Worm (Caenorhabditis elegans) whole organism, young adult: ENCODE data around the gene srh-21.

ENCODE experiments used
- C06A6.2 ChIP-seq: fragments of 200-800 bp; sonication (Bioruptor generic); conservative IDR thresholded peaks from 2 replicates; pipeline ENCODE4 v1.3.6; 2022; ENCODE audit warnings: missing genetic modification characterization, missing compliant biosample characterization
- F22D6.2 ChIP-seq: sonication (generic microtip); optimal IDR thresholded peaks from 2 replicates; lab custom pipeline; 2016; ENCODE audit warnings: mild to moderate bottlenecking, missing genetic modification characterization, missing compliant biosample characterization
- F33H1.4 ChIP-seq: fragments of 200-800 bp; sonication (Bioruptor generic); IDR thresholded peaks from 2 replicates; pipeline ENCODE4 v1.3.6; 2022; ENCODE audit warnings: missing genetic modification reagents, missing genetic modification characterization, missing compliant biosample characterization
- F37B4.10 ChIP-seq: fragments of 200-800 bp; sonication (Bioruptor generic); IDR thresholded peaks from 2 replicates; pipeline ENCODE4 v1.3.6; 2022; ENCODE audit warnings: missing genetic modification characterization, missing compliant biosample characterization
- F49E8.2 ChIP-seq: sonication (generic microtip); optimal IDR thresholded peaks from 3 replicates; lab custom pipeline; 2017; ENCODE audit warnings: missing genetic modification characterization, mild to moderate bottlenecking, missing compliant biosample characterization, antibody characterized with exemption, moderate library complexity; ENCODE audit not compliant: insufficient read depth
- F57C9.4 ChIP-seq: sonication (generic microtip); optimal IDR thresholded peaks from 2 replicates; lab custom pipeline; 2017; ENCODE audit warnings: mild to moderate bottlenecking, missing genetic modification characterization, missing compliant biosample characterization
- Y53G8AR.9 ChIP-seq: fragments of 200-800 bp; sonication (Bioruptor generic); conservative IDR thresholded peaks from 2 replicates; pipeline ENCODE4 v1.3.6; 2022; ENCODE audit warnings: missing genetic modification reagents, missing genetic modification characterization, missing compliant biosample characterization
- Y67H2A.10 ChIP-seq: fragments of 200-800 bp; sonication (Bioruptor generic); conservative IDR thresholded peaks from 2 replicates; pipeline ENCODE4 v1.3.6; 2022; ENCODE audit warnings: missing genetic modification reagents, missing genetic modification characterization, missing compliant biosample characterization
- aptf-2 ChIP-seq: fragments of 200-800 bp; sonication (Bioruptor generic); conservative IDR thresholded peaks from 2 replicates; pipeline ENCODE4 v1.3.6; 2022; ENCODE audit warnings: missing genetic modification reagents, missing genetic modification characterization, missing compliant biosample characterization
- aptf-3 ChIP-seq: fragments of 200-800 bp; sonication (Bioruptor generic); IDR thresholded peaks from 2 replicates; pipeline ENCODE4 v1.3.6; 2022; ENCODE audit warnings: missing genetic modification characterization, missing compliant biosample characterization
- attf-3 ChIP-seq: fragments of 200-800 bp; sonication (Bioruptor generic); conservative IDR thresholded peaks from 2 replicates; pipeline ENCODE4 v1.3.6; 2022; ENCODE audit warnings: missing genetic modification reagents, missing genetic modification characterization, missing compliant biosample characterization
- attf-6 ChIP-seq: fragments of 200-800 bp; sonication (Bioruptor generic); IDR thresholded peaks from 2 replicates; pipeline ENCODE4 v1.3.6; 2022; ENCODE audit warnings: missing genetic modification reagents, missing genetic modification characterization, missing compliant biosample characterization
- bed-1 ChIP-seq: fragments of 200-800 bp; sonication (Bioruptor generic); IDR thresholded peaks from 2 replicates; pipeline ENCODE4 v1.3.6; 2022; ENCODE audit warnings: missing genetic modification reagents, missing genetic modification characterization, missing compliant biosample characterization
- bed-2 ChIP-seq: fragments of 200-800 bp; sonication (Bioruptor generic); IDR thresholded peaks from 2 replicates; pipeline ENCODE4 v1.3.6; 2022; ENCODE audit warnings: missing genetic modification reagents, missing genetic modification characterization, missing compliant biosample characterization
- cebp-1 ChIP-seq, 2 experiments: fragments of 200-800 bp in 1 of 2; sonication (Bioruptor generic) in 1 of 2; sonication (generic microtip) in 1 of 2; IDR thresholded peaks in 1 of 2; optimal IDR thresholded peaks in 1 of 2; 2 replicates each; pipeline versions ENCODE4 v1.3.6 to Lab custom; 2017 to 2022; ENCODE audit warnings: missing compliant biosample characterization in 2 of 2, missing genetic modification characterization in 2 of 2, mild to moderate bottlenecking in 1 of 2, missing genetic modification reagents in 1 of 2, moderate library complexity in 1 of 2
- ceh-27 ChIP-seq: fragments of 200-800 bp; sonication (Bioruptor generic); optimal IDR thresholded peaks from 2 replicates; lab custom pipeline; 2018; ENCODE audit warnings: mild to moderate bottlenecking, missing genetic modification characterization, moderate library complexity, missing compliant biosample characterization
- ceh-40 ChIP-seq: fragments of 200-800 bp; sonication (Bioruptor generic); IDR thresholded peaks from 2 replicates; pipeline ENCODE4 v1.3.6; 2022; ENCODE audit warnings: missing genetic modification characterization, missing compliant biosample characterization
- ceh-58 ChIP-seq: fragments of 200-800 bp; sonication (Bioruptor generic); IDR thresholded peaks from 2 replicates; pipeline ENCODE4 v1.3.6; 2022; ENCODE audit warnings: missing genetic modification characterization, missing compliant biosample characterization
- dpl-1 ChIP-seq: fragments of 150-350 bp; optimal IDR thresholded peaks from 2 replicates; lab custom pipeline; 2014; ENCODE audit warnings: missing biosample characterization, missing genetic modification reagents, missing genetic modification characterization
- efl-1 ChIP-seq: fragments of 150-350 bp; optimal IDR thresholded peaks from 2 replicates; lab custom pipeline; 2014; ENCODE audit warnings: missing biosample characterization, missing genetic modification reagents, missing genetic modification characterization
- egrh-3 ChIP-seq: fragments of 200-800 bp; sonication (Bioruptor generic); IDR thresholded peaks from 2 replicates; pipeline ENCODE4 v1.3.6; 2022; ENCODE audit warnings: missing genetic modification reagents, missing genetic modification characterization, missing compliant biosample characterization
- ekl-4 ChIP-seq: fragments of 200-800 bp; sonication (Bioruptor generic); IDR thresholded peaks from 2 replicates; pipeline ENCODE4 v1.3.6; 2022; ENCODE audit warnings: missing genetic modification reagents, missing genetic modification characterization, missing compliant biosample characterization
- gei-17 ChIP-seq: fragments of 200-800 bp; sonication (Bioruptor generic); optimal IDR thresholded peaks from 2 replicates; lab custom pipeline; 2018; ENCODE audit warnings: mild to moderate bottlenecking, missing genetic modification characterization, missing compliant biosample characterization
- hlh-12 ChIP-seq: sonication (generic microtip); optimal IDR thresholded peaks from 2 replicates; lab custom pipeline; 2016; ENCODE audit warnings: missing genetic modification characterization, missing compliant biosample characterization
- hmg-20 ChIP-seq: fragments of 200-800 bp; sonication (Bioruptor generic); IDR thresholded peaks from 2 replicates; pipeline ENCODE4 v1.3.6; 2022; ENCODE audit warnings: missing genetic modification reagents, missing genetic modification characterization, missing compliant biosample characterization
- let-607 ChIP-seq, 2 experiments: fragments of 200-800 bp in 1 of 2; sonication (Bioruptor generic) in 1 of 2; sonication (generic microtip) in 1 of 2; optimal IDR thresholded peaks; 2 replicates each; lab custom pipeline; 2016 to 2018; ENCODE audit warnings: mild to moderate bottlenecking in 2 of 2, missing compliant biosample characterization in 2 of 2, missing genetic modification characterization in 2 of 2, moderate library complexity in 2 of 2, missing genotype in 1 of 2
- lin-40 ChIP-seq: sonication (generic microtip); optimal IDR thresholded peaks from 2 replicates; lab custom pipeline; 2016; ENCODE audit warnings: missing genetic modification characterization, mild to moderate bottlenecking, missing compliant biosample characterization, missing genotype, missing genetic modification reagents
- lsy-27 ChIP-seq: sonication (generic microtip); optimal IDR thresholded peaks from 2 replicates; lab custom pipeline; 2017; ENCODE audit warnings: missing genetic modification characterization, mild to moderate bottlenecking, missing compliant biosample characterization, antibody characterized with exemption, missing genotype, borderline replicate concordance; ENCODE audit not compliant: insufficient read depth
- madf-6 ChIP-seq: fragments of 200-800 bp; sonication (Bioruptor generic); IDR thresholded peaks from 2 replicates; pipeline ENCODE4 v1.3.6; 2022; ENCODE audit warnings: missing genetic modification reagents, missing genetic modification characterization, missing compliant biosample characterization
- madf-8 ChIP-seq: fragments of 200-800 bp; sonication (Bioruptor generic); conservative IDR thresholded peaks from 2 replicates; pipeline ENCODE4 v1.3.6; 2022; ENCODE audit warnings: missing genetic modification reagents, missing genetic modification characterization, missing compliant biosample characterization
- mes-4 ChIP-seq: sonication (generic microtip); optimal IDR thresholded peaks from 2 replicates; lab custom pipeline; 2016; ENCODE audit warnings: missing genotype, missing genetic modification characterization, missing compliant biosample characterization
- nhr-120 ChIP-seq: fragments of 200-800 bp; sonication (Bioruptor generic); IDR thresholded peaks from 2 replicates; pipeline ENCODE4 v1.3.6; 2022; ENCODE audit warnings: missing genetic modification characterization, missing compliant biosample characterization
- nhr-179 ChIP-seq: sonication (generic microtip); optimal IDR thresholded peaks from 2 replicates; lab custom pipeline; 2016; ENCODE audit warnings: mild to moderate bottlenecking, missing genetic modification characterization, missing compliant biosample characterization
- nhr-90 ChIP-seq: sonication (generic microtip); optimal IDR thresholded peaks from 2 replicates; lab custom pipeline; 2016; ENCODE audit warnings: missing genotype, mild to moderate bottlenecking, missing genetic modification characterization, missing compliant biosample characterization
- pbrm-1 ChIP-seq: fragments of 200-800 bp; sonication (Bioruptor generic); IDR thresholded peaks from 2 replicates; pipeline ENCODE4 v1.3.6; 2022; ENCODE audit warnings: missing genetic modification reagents, missing genetic modification characterization, missing compliant biosample characterization
- rcor-1 ChIP-seq: fragments of 200-800 bp; sonication (Bioruptor generic); IDR thresholded peaks from 2 replicates; pipeline ENCODE4 v1.3.6; 2022; ENCODE audit warnings: missing genetic modification reagents, missing genetic modification characterization, missing compliant biosample characterization
- rec-8 ChIP-seq, 2 experiments: sonication (generic microtip); optimal IDR thresholded peaks; 2 replicates each; lab custom pipeline; 2016; ENCODE audit warnings: mild to moderate bottlenecking in 2 of 2, missing genetic modification characterization in 2 of 2, missing genetic modification reagents in 2 of 2, missing genotype in 2 of 2, missing biosample characterization in 1 of 2, missing compliant biosample characterization in 1 of 2, moderate library complexity in 1 of 2
- repo-1 ChIP-seq: sonication (generic microtip); optimal IDR thresholded peaks from 2 replicates; lab custom pipeline; 2017; ENCODE audit warnings: mild to moderate bottlenecking, missing genetic modification characterization, missing compliant biosample characterization
- rpc-1 ChIP-seq, 2 experiments: fragments of 150-350 bp in 1 of 2; sonication (generic microtip) in 1 of 2; optimal IDR thresholded peaks; 2 replicates each; lab custom pipeline; 2014 to 2018; ENCODE audit warnings: missing biosample characterization in 1 of 2, missing genetic modification characterization in 1 of 2, missing genetic modification reagents in 1 of 2, missing genotype in 1 of 2
- snpc-1.1 ChIP-seq: sonication (generic microtip); optimal IDR thresholded peaks from 2 replicates; lab custom pipeline; 2017; ENCODE audit warnings: missing genetic modification characterization, mild to moderate bottlenecking, missing compliant biosample characterization, antibody characterized with exemption, moderate library complexity, missing genotype, missing genetic modification reagents; ENCODE audit not compliant: insufficient read depth
- snpc-3.4 ChIP-seq: sonication (generic microtip); optimal IDR thresholded peaks from 2 replicates; lab custom pipeline; 2017; ENCODE audit warnings: missing genetic modification characterization, mild to moderate bottlenecking, missing compliant biosample characterization, antibody characterized with exemption, moderate library complexity, missing genotype, missing genetic modification reagents
- snpc-4 ChIP-seq, 5 experiments: fragments of 150-350 bp in 1 of 5; sonication (generic microtip) in 4 of 5; optimal IDR thresholded peaks; 2 replicates each; lab custom pipeline; 2014 to 2018; ENCODE audit warnings: missing genetic modification characterization in 5 of 5, missing biosample characterization in 3 of 5, antibody characterized with exemption in 2 of 5, mild to moderate bottlenecking in 2 of 5, missing compliant biosample characterization in 2 of 5, missing genotype in 2 of 5, moderate library complexity in 2 of 5, missing genetic modification reagents in 1 of 5
- tbx-9 ChIP-seq: sonication (generic microtip); optimal IDR thresholded peaks from 2 replicates; lab custom pipeline; 2016; ENCODE audit warnings: borderline replicate concordance, missing genetic modification characterization, inconsistent platforms, missing compliant biosample characterization
- zim-3 ChIP-seq: sonication (generic microtip); optimal IDR thresholded peaks from 2 replicates; lab custom pipeline; 2017; ENCODE audit warnings: mild to moderate bottlenecking, missing genetic modification characterization, moderate library complexity, missing compliant biosample characterization
- ztf-22 ChIP-seq: fragments of 200-800 bp; sonication (Bioruptor generic); optimal IDR thresholded peaks from 2 replicates; lab custom pipeline; 2018; ENCODE audit warnings: mild to moderate bottlenecking, missing genetic modification characterization, moderate library complexity, missing compliant biosample characterization
- ztf-26 ChIP-seq: sonication (generic microtip); optimal IDR thresholded peaks from 2 replicates; lab custom pipeline; 2017; ENCODE audit warnings: missing genetic modification characterization, missing compliant biosample characterization

Gene srh-21

DNA sequence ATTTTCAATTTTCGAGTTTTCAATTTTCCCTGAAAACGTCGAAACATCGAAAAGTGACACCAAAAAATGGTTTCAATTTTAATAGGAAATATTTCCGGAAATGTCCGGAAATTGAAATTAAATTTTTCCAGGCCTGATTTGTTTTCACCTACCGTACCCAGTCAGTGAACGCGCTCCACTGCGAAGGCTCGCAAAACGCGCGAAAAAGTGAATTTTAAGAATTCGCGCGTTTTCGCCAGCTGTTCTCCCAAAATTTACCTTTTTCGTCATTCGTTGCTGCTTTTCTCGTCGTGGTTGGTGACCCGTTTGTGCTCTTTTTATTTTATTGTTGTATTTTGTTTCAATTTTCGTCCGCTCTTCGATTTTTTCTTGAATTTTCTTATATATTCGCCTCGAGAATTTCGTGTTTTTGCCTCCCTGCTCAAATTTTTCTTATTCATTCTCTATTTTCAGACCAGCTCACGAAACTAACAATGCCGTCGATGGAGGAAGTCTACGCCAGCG lies 36.4 kb upstream of the srh-21 start, which contains the start of gene T19H12.2 (continued):
- TF ChIP-seq snpc-3.4 (tag; lab: Kevin White, UChicago) (peak; percentile 93), repo-1 (tag; lab: Kevin White, UChicago) (no peak), ztf-22 (GFP tag; lab: Kevin White, UChicago) (no peak), F57C9.4 (tag; lab: Kevin White, UChicago) (no peak), snpc-4 (GFP tag; optimal IDR thresholded peaks at IDR 0.05; lab: Kevin White, UChicago) (peak; percentile 58), snpc-4 (tag; optimal IDR thresholded peaks at IDR 0.05; lab: Kevin White, UChicago) (peak in 3 of 4 experiments; percentile 32 to 70 (median 62)), Y53G8AR.9 (peak; percentile 78), madf-8 (GFP tag; lab: Robert Waterston, UW) (peak; percentile 100), attf-6 (GFP tag; lab: Robert Waterston, UW) (peak; percentile 41; the same call in 1 of the 2 replicates), attf-3 (GFP tag; lab: Robert Waterston, UW) (peak; percentile 67), ceh-27 (GFP tag; lab: Kevin White, UChicago) (no peak), Y67H2A.10 (peak; percentile 50; the same call in 1 of the 2 replicates), efl-1 (GFP tag; lab: Kevin White, UChicago) (peak; percentile 99), zim-3 (tag; lab: Kevin White, UChicago) (no peak), mes-4 (tag; lab: Kevin White, UChicago) (no peak), hmg-20 (no peak), hlh-12 (tag; lab: Kevin White, UChicago) (no peak), bed-2 (0 out of 2 replicates have a peak, but pooled peaks have one; percentile 11), let-607 (tag; optimal IDR thresholded peaks at IDR 0.05; lab: Kevin White, UChicago) (no peak), gei-17 (GFP tag; lab: Kevin White, UChicago) (no peak), F22D6.2 (no peak), lin-40 (tag; lab: Kevin White, UChicago) (no peak), F33H1.4 (GFP tag; lab: Robert Waterston, UW) (peak; percentile 92), aptf-2 (GFP tag; lab: Robert Waterston, UW) (peak; percentile 66), ekl-4 (GFP tag; lab: Robert Waterston, UW) (peak; percentile 90), pbrm-1 (GFP tag; lab: Robert Waterston, UW) (peak; percentile 80), F37B4.10 (GFP tag; lab: Robert Waterston, UW) (no peak), C06A6.2 (GFP tag; lab: Robert Waterston, UW) (no peak), rpc-1 (optimal IDR thresholded peaks at IDR 0.05; lab: Kevin White, UChicago) (no peak), rpc-1 (tag; optimal IDR thresholded peaks at IDR 0.05; lab: Kevin White, UChicago) (peak; percentile 1), F49E8.2 (tag; lab: Kevin White, UChicago) (peak; percentile 91), rec-8 (tag; optimal IDR thresholded peaks at IDR 0.05; lab: Kevin White, UChicago) (no peak), snpc-1.1 (tag; lab: Kevin White, UChicago) (peak; percentile 74), ztf-26 (tag; lab: Kevin White, UChicago) (no peak), lsy-27 (no peak), madf-6 (GFP tag; lab: Robert Waterston, UW) (peak; percentile 100), aptf-3 (GFP tag; lab: Robert Waterston, UW) (no peak), nhr-120 (GFP tag; lab: Robert Waterston, UW) (no peak), cebp-1 (GFP tag; IDR thresholded peaks at IDR 0.05; lab: Robert Waterston, UW) (no peak), cebp-1 (tag; optimal IDR thresholded peaks at IDR 0.05; lab: Kevin White, UChicago) (no peak), ceh-58 (GFP tag; lab: Robert Waterston, UW) (no peak), ceh-40 (no peak), nhr-179 (tag; lab: Kevin White, UChicago) (no peak), dpl-1 (GFP tag; lab: Kevin White, UChicago) (peak; percentile 94), tbx-9 (tag; lab: Kevin White, UChicago) (no peak), nhr-90 (tag; lab: Kevin White, UChicago) (no peak), egrh-3 (GFP tag; lab: Robert Waterston, UW) (no peak), rcor-1 (GFP tag; lab: Robert Waterston, UW) (peak; percentile 93), bed-1 (GFP tag; lab: Robert Waterston, UW) (no peak)
